Worm (Caenorhabditis elegans) whole organism, L4 larva: ENCODE measurements around the gene Y71H10B.1.

ENCODE experiments used
- D1046.2 ChIP-seq: fragments of 200-800 bp; sonication (Bioruptor generic); IDR thresholded peaks from 2 replicates; pipeline ENCODE4 v1.3.6; 2022; ENCODE audit warnings: missing genetic modification characterization, missing compliant biosample characterization
- R02D3.7 ChIP-seq: fragments of 150-350 bp; sonication (generic microtip); optimal IDR thresholded peaks from 3 replicates; lab custom pipeline; 2014; ENCODE audit warnings: missing biosample characterization, missing genetic modification characterization
- aha-1 ChIP-seq: fragments of 150-350 bp; peaks from one replicate; lab custom pipeline; 2014; ENCODE audit warnings: missing biosample characterization, missing genetic modification characterization
- aly-2 ChIP-seq: sonication (generic microtip); optimal IDR thresholded peaks from 2 replicates; lab custom pipeline; 2018; ENCODE audit warnings: missing biosample characterization, missing genetic modification characterization
- ama-1 ChIP-seq: fragments of 150-350 bp; optimal IDR thresholded peaks from 2 replicates; lab custom pipeline; 2014; ENCODE audit warnings: inconsistent platforms, mixed read lengths
- ceh-32 ChIP-seq: sonication (generic microtip); optimal IDR thresholded peaks from 2 replicates; lab custom pipeline; 2016; ENCODE audit warnings: mild to moderate bottlenecking, missing genetic modification characterization, missing compliant biosample characterization; ENCODE audit not compliant: poor library complexity
- ces-1 ChIP-seq: fragments of 150-350 bp; sonication (generic microtip); optimal IDR thresholded peaks from 4 replicates; lab custom pipeline; 2014; ENCODE audit warnings: missing biosample characterization, missing genetic modification reagents, missing genetic modification characterization
- daf-8 ChIP-seq: fragments of 200-800 bp; sonication (Bioruptor generic); IDR thresholded peaks from 2 replicates; pipeline ENCODE4 v1.3.6; 2022; ENCODE audit warnings: missing genetic modification characterization, missing compliant biosample characterization
- egl-27 ChIP-seq: sonication (generic microtip); optimal IDR thresholded peaks from 3 replicates; lab custom pipeline; 2017; ENCODE audit warnings: missing biosample characterization, missing genetic modification reagents, missing genetic modification characterization
- hlh-30 ChIP-seq: sonication (generic microtip); optimal IDR thresholded peaks from 2 replicates; lab custom pipeline; 2017; ENCODE audit warnings: antibody characterized with exemption, mild to moderate bottlenecking, missing genetic modification characterization, missing compliant biosample characterization; ENCODE audit not compliant: insufficient read depth
- lir-3 ChIP-seq: sonication (generic microtip); optimal IDR thresholded peaks from 2 replicates; lab custom pipeline; 2016; ENCODE audit warnings: mild to moderate bottlenecking, missing genetic modification characterization, missing compliant biosample characterization
- lsy-2 ChIP-seq, 2 experiments: fragments of 150-350 bp in 1 of 2; sonication (generic microtip) in 1 of 2; optimal IDR thresholded peaks; 2 replicates each; lab custom pipeline; 2014 to 2017; ENCODE audit warnings: missing biosample characterization in 2 of 2, missing genetic modification characterization in 2 of 2
- madf-5 ChIP-seq, 2 experiments: fragments of 200-800 bp; sonication (Bioruptor generic); IDR thresholded peaks; 2 replicates each; pipeline ENCODE4 v1.3.6; 2022; ENCODE audit warnings: missing compliant biosample characterization in 2 of 2, missing genetic modification characterization in 2 of 2
- mdl-1 ChIP-seq, 2 experiments: fragments of 150-350 bp in 1 of 2; sonication (generic microtip) in 1 of 2; optimal IDR thresholded peaks; 2 replicates each; lab custom pipeline; 2014 to 2017; ENCODE audit warnings: missing biosample characterization in 2 of 2, missing genetic modification characterization in 2 of 2
- mes-2 ChIP-seq: sonication (generic microtip); optimal IDR thresholded peaks from 2 replicates; lab custom pipeline; 2016; ENCODE audit warnings: missing genotype, mild to moderate bottlenecking, missing genetic modification characterization, missing compliant biosample characterization; ENCODE audit not compliant: poor library complexity, severe bottlenecking
- mxl-3 ChIP-seq: fragments of 200-800 bp; sonication (Bioruptor generic); optimal IDR thresholded peaks from 2 replicates; lab custom pipeline; 2018; ENCODE audit warnings: mild to moderate bottlenecking, missing genetic modification characterization, missing compliant biosample characterization
- nhr-10 ChIP-seq: fragments of 150-350 bp; optimal IDR thresholded peaks from 2 replicates; lab custom pipeline; 2014; ENCODE audit warnings: missing biosample characterization, missing genetic modification characterization
- nhr-111 ChIP-seq: fragments of 200-800 bp; sonication (Bioruptor generic); optimal IDR thresholded peaks from 2 replicates; lab custom pipeline; 2018; ENCODE audit warnings: mild to moderate bottlenecking, missing genetic modification characterization, missing compliant biosample characterization
- nhr-25 ChIP-seq: sonication (generic microtip); optimal IDR thresholded peaks from 2 replicates; lab custom pipeline; 2017; ENCODE audit warnings: missing genetic modification characterization, mild to moderate bottlenecking, missing compliant biosample characterization, antibody characterized with exemption, moderate library complexity, borderline replicate concordance; ENCODE audit not compliant: insufficient read depth
- nhr-48 ChIP-seq: sonication (generic microtip); optimal IDR thresholded peaks from 2 replicates; lab custom pipeline; 2016; ENCODE audit warnings: mild to moderate bottlenecking, missing genetic modification characterization, missing compliant biosample characterization
- nhr-6 ChIP-seq: fragments of 150-350 bp; optimal IDR thresholded peaks from 2 replicates; lab custom pipeline; 2014; ENCODE audit warnings: missing biosample characterization, missing genetic modification characterization
- pqm-1 ChIP-seq: sonication (generic microtip); optimal IDR thresholded peaks from 2 replicates; lab custom pipeline; 2017; ENCODE audit warnings: missing biosample characterization, missing genetic modification characterization
- set-16 ChIP-seq: fragments of 200-800 bp; sonication (Bioruptor generic); IDR thresholded peaks from 2 replicates; pipeline ENCODE4 v1.3.6; 2022; ENCODE audit warnings: missing genetic modification reagents, missing genetic modification characterization, missing compliant biosample characterization
- spr-1 ChIP-seq: sonication (generic microtip); optimal IDR thresholded peaks from 2 replicates; lab custom pipeline; 2016; ENCODE audit warnings: mild to moderate bottlenecking, missing genetic modification characterization, missing compliant biosample characterization
- unc-130 ChIP-seq: sonication (generic microtip); optimal IDR thresholded peaks from 2 replicates; lab custom pipeline; 2016; ENCODE audit warnings: missing genetic modification reagents, missing genetic modification characterization, missing compliant biosample characterization
- unc-39 ChIP-seq: sonication (generic microtip); optimal IDR thresholded peaks from 2 replicates; lab custom pipeline; 2017; ENCODE audit warnings: missing biosample characterization, missing genetic modification characterization
- unc-62 ChIP-seq, 3 experiments: fragments of 150-350 bp in 1 of 3; sonication (generic microtip); optimal IDR thresholded peaks in 2 of 3; peaks in 1 of 3; 1 replicate in 1 of 3; 2 replicates in 2 of 3; lab custom pipeline; 2014 to 2017; ENCODE audit warnings: missing biosample characterization in 3 of 3, missing genetic modification characterization in 3 of 3, missing genetic modification reagents in 3 of 3, missing genotype in 1 of 3
- zag-1 ChIP-seq: fragments of 150-350 bp; optimal IDR thresholded peaks from 2 replicates; lab custom pipeline; 2014; ENCODE audit warnings: missing biosample characterization, missing genetic modification characterization
- zip-2 ChIP-seq: fragments of 150-350 bp; optimal IDR thresholded peaks from 2 replicates; lab custom pipeline; 2014; ENCODE audit warnings: missing biosample characterization, missing genetic modification characterization

Gene Y71H10B.1

DNA sequence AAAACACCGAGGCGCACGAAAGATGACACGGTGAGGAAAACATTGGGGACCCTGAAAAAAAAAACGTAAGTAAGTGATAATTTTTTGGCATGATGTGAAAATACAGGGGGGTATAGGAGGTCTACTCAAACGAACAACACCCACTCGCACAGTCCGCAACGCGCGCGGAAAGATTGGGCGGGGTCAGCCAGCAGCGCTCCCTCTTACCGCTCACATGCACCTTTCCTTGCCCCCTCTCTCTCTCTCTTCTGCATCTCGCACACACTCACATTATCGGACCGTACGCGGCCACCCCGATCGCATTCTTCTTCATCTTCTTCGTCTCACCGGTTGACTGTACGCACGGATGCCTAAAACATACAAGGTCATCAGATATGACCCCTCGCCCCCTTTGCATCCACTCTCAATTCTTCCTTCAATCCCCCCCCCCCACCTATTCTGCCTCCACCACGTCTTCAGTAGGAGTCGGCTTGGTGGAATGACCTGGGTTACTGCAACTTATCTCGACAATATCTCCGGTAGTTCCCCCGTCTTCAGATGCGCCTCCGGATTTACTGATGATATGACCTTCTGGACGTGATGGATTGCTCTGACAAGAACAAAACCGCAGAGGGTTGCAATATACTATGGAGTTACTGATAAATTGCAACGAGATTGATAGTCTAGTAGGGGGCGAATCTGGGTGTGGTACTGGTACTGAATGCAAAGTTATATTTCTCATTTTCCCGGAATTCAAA lies 39.6 kb upstream of the Y71H10B.1 start, which contains the start of gene F53B3.5:
Gene F53B3.5, minus strand, starts transcription at position 51 of the 737 bp plus-strand sequence.
- peak in 1 of 2 experiments; percentile 1 for TF ChIP-seq mdl-1 (tag; optimal IDR thresholded peaks at IDR 0.05; lab: Kevin White, UChicago)
- peak; percentile 37 for TF ChIP-seq hlh-30
- peak; percentile 80 for TF ChIP-seq set-16 (GFP tag; lab: Robert Waterston, UW)
- TF ChIP-seq unc-62 (GFP tag; optimal IDR thresholded peaks at IDR 0.05 in 1 of 2; lab: Kevin White, UChicago) = peak in 1 of 2 experiments; percentile 87
- TF ChIP-seq unc-62 (tag; optimal IDR thresholded peaks at IDR 0.05; lab: Kevin White, UChicago) = no peak
- peak; percentile 16 for TF ChIP-seq nhr-25 (tag; lab: Kevin White, UChicago)
- TF ChIP-seq mxl-3 (GFP tag; lab: Kevin White, UChicago) = peak; percentile 21
- TF ChIP-seq ama-1 (lab: Kevin White, UChicago) = no peak
- no peak for TF ChIP-seq pqm-1 (tag; lab: Kevin White, UChicago)

DNA sequence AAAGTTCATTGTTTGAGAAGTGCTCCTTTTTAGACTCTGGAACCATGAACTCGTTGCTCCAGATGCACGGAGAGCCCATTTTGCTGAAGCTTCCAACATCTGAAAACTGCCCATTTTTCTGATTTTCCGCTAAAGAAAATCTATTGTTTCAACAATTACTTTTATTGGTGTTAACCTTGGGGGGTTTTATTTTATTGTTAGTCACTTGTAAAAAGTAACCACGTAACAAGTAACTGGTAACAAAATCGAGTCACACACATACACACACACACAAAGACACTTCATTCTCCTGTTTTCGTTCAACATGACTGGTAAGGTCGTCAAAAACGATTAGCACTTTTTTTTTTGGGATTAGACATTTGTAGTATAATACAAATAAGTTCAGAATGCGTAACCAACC lies 37.3 kb upstream of the Y71H10B.1 start:
- TF ChIP-seq nhr-10 (tag; lab: Kevin White, UChicago) (no peak), nhr-25 (tag; lab: Kevin White, UChicago) (peak; percentile 35), nhr-48 (tag; lab: Kevin White, UChicago) (no peak), unc-62 (GFP tag; optimal IDR thresholded peaks at IDR 0.05 in 1 of 2; lab: Kevin White, UChicago) (peak in 1 of 2 experiments; percentile 54), unc-62 (tag; optimal IDR thresholded peaks at IDR 0.05; lab: Kevin White, UChicago) (no peak), unc-39 (tag; lab: Kevin White, UChicago) (no peak), lir-3 (tag; lab: Kevin White, UChicago) (no peak), nhr-6 (tag; lab: Kevin White, UChicago) (no peak)

DNA sequence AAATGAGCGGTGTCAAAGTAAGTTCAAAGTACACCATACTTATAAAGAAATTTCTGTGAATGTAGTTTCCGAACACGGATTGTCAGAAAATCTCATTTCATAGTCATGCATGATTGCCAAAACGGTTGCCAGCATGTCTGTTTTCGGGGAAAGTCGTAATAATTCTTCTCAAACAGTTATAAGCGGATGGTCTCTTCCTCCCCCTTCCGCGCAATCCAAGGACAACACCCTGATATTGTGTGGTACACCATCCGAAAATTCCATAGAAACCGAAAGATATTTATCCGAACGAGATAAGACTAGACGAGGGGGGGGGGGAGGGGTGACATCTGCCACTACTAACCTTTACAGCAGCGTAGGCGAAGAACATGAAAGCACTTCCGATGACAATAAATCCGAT lies 34.5 kb upstream of the Y71H10B.1 start:
- TF ChIP-seq R02D3.7 = no peak
- no peak for TF ChIP-seq mes-2 (tag; lab: Kevin White, UChicago)
- TF ChIP-seq aly-2 (tag; lab: Kevin White, UChicago) = no peak
- TF ChIP-seq daf-8 = no peak
- no peak for TF ChIP-seq unc-39 (tag; lab: Kevin White, UChicago)
- TF ChIP-seq ceh-32 (tag; lab: Kevin White, UChicago) = no peak
- TF ChIP-seq egl-27 (tag; lab: Kevin White, UChicago) = no peak
- TF ChIP-seq lsy-2 (tag; optimal IDR thresholded peaks at IDR 0.05; lab: Kevin White, UChicago) = no peak
- TF ChIP-seq unc-130 (GFP tag; lab: Kevin White, UChicago) = no peak
- TF ChIP-seq zip-2 (tag; lab: Kevin White, UChicago) = no peak
- no peak for TF ChIP-seq spr-1
- TF ChIP-seq madf-5 (GFP tag; IDR thresholded peaks at IDR 0.05; lab: Robert Waterston, UW) = no peak
- TF ChIP-seq zag-1 = no peak
- no peak for TF ChIP-seq nhr-111
- TF ChIP-seq, all 104 proteins: peak for 0

DNA sequence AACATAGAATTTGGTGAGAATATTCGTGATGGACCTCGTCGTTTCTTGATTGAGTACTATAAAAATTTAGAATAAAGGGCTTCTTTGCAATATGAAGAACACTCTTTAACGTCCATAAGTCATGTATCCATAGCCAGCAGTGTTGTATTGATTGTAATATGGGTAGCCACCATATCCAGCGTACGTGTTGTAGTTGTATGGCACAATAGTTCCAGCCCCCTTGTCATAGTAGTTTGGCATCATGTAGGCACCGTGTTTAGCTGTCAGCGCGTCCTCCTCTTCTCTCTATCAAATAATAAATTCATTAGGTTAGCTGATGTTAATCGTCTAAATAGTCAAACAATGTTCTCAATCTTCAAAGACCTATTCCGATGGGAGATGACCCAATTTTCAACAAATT lies 33.2 kb upstream of the Y71H10B.1 start:
- TF ChIP-seq unc-62 (GFP tag; optimal IDR thresholded peaks at IDR 0.05 in 1 of 2; lab: Kevin White, UChicago) = peak in 1 of 2 experiments; percentile 91
- TF ChIP-seq unc-62 (tag; optimal IDR thresholded peaks at IDR 0.05; lab: Kevin White, UChicago) = no peak
- no peak for TF ChIP-seq ces-1 (GFP tag; lab: Kevin White, UChicago)

DNA sequence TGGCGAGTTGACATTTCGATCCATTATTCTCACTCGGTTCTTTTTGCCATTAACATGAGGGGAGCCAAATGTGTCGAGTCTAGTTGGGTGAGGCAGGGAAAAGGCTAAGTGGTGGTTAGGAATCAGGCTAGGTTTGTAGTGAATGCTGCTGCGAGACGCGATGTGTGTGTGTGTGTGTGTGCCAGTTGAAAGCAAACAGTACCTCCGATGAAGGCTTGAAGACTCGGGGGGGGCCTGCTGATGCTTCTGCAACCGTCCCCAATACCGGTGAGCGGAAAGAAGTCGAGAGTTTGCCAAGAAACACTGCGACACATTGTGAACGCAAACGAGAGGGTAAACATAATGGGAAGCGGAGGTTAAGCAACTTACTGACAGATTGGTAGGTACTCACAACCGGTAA lies 30.9 kb upstream of the Y71H10B.1 start, which contains the start of gene F53B3.3:
Gene F53B3.3, minus strand, starts transcription at position 101 of the 400 bp plus-strand sequence.
- TF ChIP-seq D1046.2 (GFP tag; lab: Robert Waterston, UW) (no peak), aha-1 (peak; percentile 34)
- TF ChIP-seq, all 104 proteins: peak for 1
